Fruit fly (Drosophila melanogaster) whole organism, embryonic: ENCODE data around the gene Hr4.

Experiments used
- Aef1 ChIP-seq: fragments of 200-800 bp; sonication (Bioruptor generic); IDR thresholded peaks from 3 replicates; pipeline ENCODE4 v1.3.6; 2022; ENCODE audit warnings: missing biosample characterization, missing genetic modification characterization
- Antp ChIP-seq: fragments of 200-800 bp; sonication (Bioruptor generic); optimal IDR thresholded peaks from 3 replicates; lab custom pipeline; 2016; ENCODE audit warnings: missing biosample characterization, missing genetic modification characterization
- CG10321 ChIP-seq: fragments of 200-800 bp; sonication (Bioruptor generic); IDR thresholded peaks from 2 replicates; pipeline ENCODE4 v1.3.6; 2022; ENCODE audit warnings: missing biosample characterization, missing genetic modification characterization
- CG10654 ChIP-seq: fragments of 200-800 bp; sonication (Bioruptor generic); optimal IDR thresholded peaks from 2 replicates; lab custom pipeline; 2016; ENCODE audit warnings: missing biosample characterization, missing genetic modification characterization
- CG13894 ChIP-seq: fragments of 200-800 bp; sonication (Bioruptor generic); optimal IDR thresholded peaks from 3 replicates; lab custom pipeline; 2018; ENCODE audit warnings: missing biosample characterization, mild to moderate bottlenecking, missing genetic modification characterization, moderate library complexity
- CG14710 ChIP-seq: fragments of 200-800 bp; sonication (Bioruptor generic); optimal IDR thresholded peaks from 3 replicates; lab custom pipeline; 2019; ENCODE audit warnings: missing biosample characterization, mild to moderate bottlenecking, missing genetic modification characterization, moderate library complexity
- CG14860 ChIP-seq: fragments of 200-800 bp; sonication (Bioruptor generic); IDR thresholded peaks from 3 replicates; pipeline ENCODE4 v1.3.6; 2022; ENCODE audit warnings: missing biosample characterization, missing genetic modification characterization; ENCODE audit not compliant: partially characterized antibody
- CG15011 ChIP-seq: fragments of 200-800 bp; sonication (Bioruptor generic); optimal IDR thresholded peaks from 3 replicates; lab custom pipeline; 2018; ENCODE audit warnings: missing biosample characterization, mild to moderate bottlenecking, missing genetic modification characterization
- CG15073 ChIP-seq: fragments of 200-800 bp; sonication (Bioruptor generic); optimal IDR thresholded peaks from 2 replicates; lab custom pipeline; 2016; ENCODE audit warnings: missing biosample characterization, missing genetic modification characterization
- CG1602 ChIP-seq: fragments of 200-800 bp; sonication (Bioruptor generic); optimal IDR thresholded peaks from 3 replicates; lab custom pipeline; 2016; ENCODE audit warnings: missing biosample characterization, missing genetic modification characterization
- CG1603 ChIP-seq: fragments of 200-800 bp; sonication (Bioruptor generic); optimal IDR thresholded peaks from 2 replicates; lab custom pipeline; 2019; ENCODE audit warnings: missing biosample characterization, mild to moderate bottlenecking, missing genetic modification characterization, moderate library complexity
- CG16779 ChIP-seq: fragments of 200-800 bp; sonication (Bioruptor generic); IDR thresholded peaks from 2 replicates; pipeline ENCODE4 v1.3.6; 2022; ENCODE audit warnings: missing biosample characterization, missing genetic modification characterization
- CG16863 ChIP-seq: fragments of 200-800 bp; sonication (Bioruptor generic); optimal IDR thresholded peaks from 3 replicates; lab custom pipeline; 2016; ENCODE audit warnings: missing biosample characterization, missing genetic modification characterization
- CG18619 ChIP-seq: fragments of 200-800 bp; sonication (Bioruptor generic); optimal IDR thresholded peaks from 3 replicates; lab custom pipeline; 2017; ENCODE audit warnings: missing biosample characterization, mild to moderate bottlenecking, missing genetic modification characterization
- CG34376 ChIP-seq: fragments of 200-800 bp; sonication (Bioruptor generic); optimal IDR thresholded peaks from 2 replicates; lab custom pipeline; 2018; ENCODE audit warnings: missing biosample characterization, mild to moderate bottlenecking, missing genetic modification characterization
- CG3847 ChIP-seq: fragments of 200-800 bp; sonication (Bioruptor generic); IDR thresholded peaks from 2 replicates; pipeline ENCODE4 v1.3.6; 2022; ENCODE audit warnings: missing biosample characterization, missing genetic modification characterization
- CG42726 ChIP-seq: fragments of 200-800 bp; sonication (Bioruptor generic); IDR thresholded peaks from 2 replicates; pipeline ENCODE4 v1.3.6; 2022; ENCODE audit warnings: missing biosample characterization, missing genetic modification characterization; ENCODE audit not compliant: partially characterized antibody
- CG4424 ChIP-seq: fragments of 200-800 bp; sonication (Bioruptor generic); optimal IDR thresholded peaks from 3 replicates; lab custom pipeline; 2016; ENCODE audit warnings: missing biosample characterization, missing genetic modification characterization
- CG4730 ChIP-seq: fragments of 200-800 bp; sonication (Bioruptor generic); IDR thresholded peaks from 2 replicates; pipeline ENCODE4 v1.3.6; 2022; ENCODE audit warnings: missing biosample characterization, missing genetic modification characterization
- CG9609 ChIP-seq: fragments of 200-800 bp; sonication (Bioruptor generic); optimal IDR thresholded peaks from 3 replicates; lab custom pipeline; 2016; ENCODE audit warnings: missing biosample characterization, missing genetic modification characterization
- CG9876 ChIP-seq: fragments of 200-800 bp; sonication (Bioruptor generic); optimal IDR thresholded peaks from 2 replicates; lab custom pipeline; 2016; ENCODE audit warnings: missing biosample characterization, missing genetic modification characterization
- CHES-1-like ChIP-seq: fragments of 200-800 bp; sonication (Bioruptor generic); optimal IDR thresholded peaks from 2 replicates; lab custom pipeline; 2016; ENCODE audit warnings: missing biosample characterization, missing genetic modification characterization
- CrebB ChIP-seq: fragments of 200-800 bp; sonication (Bioruptor generic); optimal IDR thresholded peaks from 3 replicates; lab custom pipeline; 2018; ENCODE audit warnings: missing biosample characterization, mild to moderate bottlenecking, missing genetic modification characterization
- D ChIP-seq, 2 experiments: fragments of 200-800 bp in 1 of 2; fragments of >200 bp in 1 of 2; sonication (Bioruptor generic) in 1 of 2; optimal IDR thresholded peaks; 2 replicates in 1 of 2; 3 replicates in 1 of 2; lab custom pipeline; 2017; ENCODE audit warnings: mild to moderate bottlenecking in 1 of 2, missing biosample characterization in 1 of 2, missing genetic modification characterization in 1 of 2, missing genetic modification reagents in 1 of 2
- Dad ChIP-seq: fragments of 200-800 bp; sonication (Bioruptor generic); optimal IDR thresholded peaks from 3 replicates; lab custom pipeline; 2016; ENCODE audit warnings: missing biosample characterization, missing genetic modification characterization
- Hand ChIP-seq: fragments of 200-800 bp; sonication (Bioruptor generic); optimal IDR thresholded peaks from 2 replicates; lab custom pipeline; 2017; ENCODE audit warnings: mild to moderate bottlenecking, missing biosample characterization, missing genetic modification reagents, missing genetic modification characterization
- Hsf ChIP-seq: fragments of 200-800 bp; sonication (Bioruptor generic); optimal IDR thresholded peaks from 3 replicates; lab custom pipeline; 2016; ENCODE audit warnings: missing biosample characterization, missing genetic modification characterization
- Max ChIP-seq: fragments of 200-800 bp; sonication (Bioruptor generic); optimal IDR thresholded peaks from 2 replicates; lab custom pipeline; 2016; ENCODE audit warnings: missing biosample characterization, mild to moderate bottlenecking, missing genetic modification characterization
- Neu2 ChIP-seq: fragments of 200-800 bp; sonication (Bioruptor generic); optimal IDR thresholded peaks from 3 replicates; lab custom pipeline; 2016; ENCODE audit warnings: missing biosample characterization, missing genetic modification characterization, borderline replicate concordance
- Pdp1 ChIP-seq, 2 experiments: fragments of 200-800 bp; sonication (Bioruptor generic); optimal IDR thresholded peaks; 3 replicates each; lab custom pipeline; 2016; ENCODE audit warnings: missing biosample characterization in 2 of 2, missing genetic modification characterization in 2 of 2, mild to moderate bottlenecking in 1 of 2, moderate library complexity in 1 of 2
- Scr ChIP-seq: fragments of 200-800 bp; sonication (Bioruptor generic); IDR thresholded peaks from 2 replicates; pipeline ENCODE4 v1.3.6; 2022; ENCODE audit warnings: missing biosample characterization, missing genetic modification characterization; ENCODE audit not compliant: partially characterized antibody
- Sox100B ChIP-seq: fragments of 200-800 bp; sonication (Bioruptor generic); optimal IDR thresholded peaks from 3 replicates; lab custom pipeline; 2018; ENCODE audit warnings: missing biosample characterization, mild to moderate bottlenecking, missing genetic modification characterization
- abd-A ChIP-seq: fragments of 200-800 bp; sonication (Bioruptor generic); optimal IDR thresholded peaks from 3 replicates; lab custom pipeline; 2019; ENCODE audit warnings: missing biosample characterization, mild to moderate bottlenecking, missing genetic modification characterization, moderate library complexity
- cwo ChIP-seq: fragments of 200-800 bp; sonication (Bioruptor generic); optimal IDR thresholded peaks from 3 replicates; lab custom pipeline; 2017; ENCODE audit warnings: missing biosample characterization, missing genetic modification characterization, mild to moderate bottlenecking, moderate library complexity, missing genetic modification reagents
- disco-r ChIP-seq: fragments of 200-800 bp; sonication (Bioruptor generic); optimal IDR thresholded peaks from 2 replicates; lab custom pipeline; 2016; ENCODE audit warnings: missing biosample characterization, missing genetic modification characterization
- dm ChIP-seq: fragments of 200-800 bp; sonication (Bioruptor generic); optimal IDR thresholded peaks from 3 replicates; lab custom pipeline; 2016; ENCODE audit warnings: missing biosample characterization, missing genetic modification characterization
- fd64A ChIP-seq: fragments of 200-800 bp; sonication (Bioruptor generic); optimal IDR thresholded peaks from 3 replicates; lab custom pipeline; 2018; ENCODE audit warnings: missing biosample characterization, mild to moderate bottlenecking, missing genetic modification characterization
- grau ChIP-seq: fragments of 200-800 bp; optimal IDR thresholded peaks from 3 replicates; lab custom pipeline; 2019; ENCODE audit warnings: missing biosample characterization, mild to moderate bottlenecking, missing genetic modification characterization, moderate library complexity
- grn ChIP-seq: fragments of 200-800 bp; sonication (Bioruptor generic); optimal IDR thresholded peaks from 3 replicates; lab custom pipeline; 2017; ENCODE audit warnings: missing biosample characterization, missing genetic modification characterization
- jumu ChIP-seq: fragments of 200-800 bp; sonication (Bioruptor generic); optimal IDR thresholded peaks from 3 replicates; lab custom pipeline; 2016; ENCODE audit warnings: missing biosample characterization, missing genetic modification characterization
- ranshi ChIP-seq: fragments of 200-800 bp; sonication (Bioruptor generic); IDR thresholded peaks from 2 replicates; pipeline ENCODE4 v1.3.6; 2022; ENCODE audit warnings: missing biosample characterization, missing genetic modification characterization
- rib ChIP-seq: fragments of 200-800 bp; sonication (Bioruptor generic); IDR thresholded peaks from 2 replicates; pipeline ENCODE4 v1.3.6; 2022; ENCODE audit warnings: missing biosample characterization, missing genetic modification characterization
- salm ChIP-seq: fragments of 200-800 bp; sonication (Bioruptor generic); optimal IDR thresholded peaks from 2 replicates; lab custom pipeline; 2018; ENCODE audit warnings: missing biosample characterization, mild to moderate bottlenecking, missing genetic modification characterization
- slbo ChIP-seq: fragments of 200-800 bp; sonication (Bioruptor generic); IDR thresholded peaks from 2 replicates; pipeline ENCODE4 v1.3.6; 2022; ENCODE audit warnings: missing biosample characterization, missing genetic modification characterization

Hr4 gene

dm6 chrX:2048778-2049686, 107.3 kb downstream of the Hr4 start (continued):
- TF ChIP-seq Scr (0 out of 2 replicates have a peak, but pooled peaks have one; percentile 7), CG10321 (GFP tag; lab: Robert Waterston, UW) (no peak), CG13894 (tag; lab: Kevin White, UChicago) (no peak), CG18619 (GFP tag; lab: Kevin White, UChicago) (no peak), cwo (GFP tag; lab: Kevin White, UChicago) (peak; percentile 37), CG1602 (GFP tag; lab: Kevin White, UChicago) (no peak)

DNA sequence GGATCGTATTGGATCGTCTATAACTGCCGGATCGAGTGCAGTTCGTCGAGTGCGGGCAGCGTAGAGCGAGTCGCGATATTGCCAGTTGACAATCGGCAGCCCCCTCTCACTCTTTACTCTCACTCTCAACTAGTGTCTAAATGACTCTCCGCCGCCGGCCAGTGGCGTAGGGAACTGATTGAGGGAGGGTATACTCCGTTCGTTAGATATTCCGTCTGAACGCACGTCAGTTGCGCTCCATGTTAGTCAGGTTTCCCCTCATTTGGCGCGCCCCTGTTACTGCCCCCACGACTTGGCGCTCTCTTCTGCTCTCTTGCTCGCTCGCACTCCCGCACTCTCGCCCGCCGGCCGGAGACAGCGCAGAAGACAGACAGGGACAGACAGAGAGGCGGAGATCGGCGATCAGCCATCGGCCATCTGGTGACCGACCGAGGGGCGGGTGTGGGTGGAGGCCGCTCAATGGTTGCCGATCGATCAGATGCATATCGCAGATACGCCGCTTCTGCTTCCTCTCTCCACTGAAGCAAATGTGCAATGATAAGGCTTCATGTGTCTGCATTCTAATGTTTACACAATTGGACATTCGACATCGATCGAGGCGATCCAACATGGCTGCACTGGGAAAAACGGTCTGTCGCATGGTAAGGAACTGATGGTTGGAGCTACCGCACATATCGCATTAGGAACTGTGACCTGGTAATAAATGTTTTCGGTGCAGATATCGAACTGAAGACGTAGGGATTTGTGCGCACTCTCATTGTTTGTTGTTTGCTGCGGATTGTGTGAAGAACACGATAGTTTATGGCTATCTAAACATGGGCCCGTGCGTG, 108.5 kb downstream of the Hr4 start, which contains the start of gene moody:
Gene moody (minus strand): TSS at position 51 of the 830 bp plus-strand sequence.
- TF ChIP-seq CG10654 (GFP tag; lab: Kevin White, UChicago) (peak; percentile 96), CG13894 (tag; lab: Kevin White, UChicago) (peak; percentile 97), CG3847 (GFP tag; lab: Robert Waterston, UW) (peak; percentile 99), Sox100B (GFP tag; lab: Kevin White, UChicago) (peak; percentile 83), ranshi (GFP tag; lab: Robert Waterston, UW) (peak; percentile 98), CG16863 (GFP tag; lab: Kevin White, UChicago) (peak; percentile 97), D (optimal IDR thresholded peaks at IDR 0.05; lab: Kevin White, UChicago) (no peak), D (GFP tag; optimal IDR thresholded peaks at IDR 0.05; lab: Kevin White, UChicago) (peak; percentile 92), jumu (GFP tag; lab: Kevin White, UChicago) (peak; percentile 98), CHES-1-like (GFP tag; lab: Kevin White, UChicago) (peak; percentile 98), salm (tag; lab: Kevin White, UChicago) (peak; percentile 91), CG14860 (GFP tag; lab: Robert Waterston, UW) (0 out of 3 replicates have a peak, but pooled peaks have one; percentile 33), Neu2 (peak; percentile 70), CG15011 (GFP tag; lab: Kevin White, UChicago) (peak; percentile 90), slbo (GFP tag; lab: Robert Waterston, UW) (peak; percentile 100), rib (GFP tag; lab: Robert Waterston, UW) (peak; percentile 99), CG15073 (GFP tag; lab: Kevin White, UChicago) (peak; percentile 69), CG9609 (GFP tag; lab: Kevin White, UChicago) (peak; percentile 97), CrebB (tag; lab: Kevin White, UChicago) (peak; percentile 97), CG1603 (peak; percentile 98), CG4730 (GFP tag; lab: Robert Waterston, UW) (peak; percentile 97), dm (GFP tag; lab: Kevin White, UChicago) (peak; percentile 94), Aef1 (GFP tag; lab: Robert Waterston, UW) (peak; percentile 98), grau (peak; percentile 95), CG9876 (peak; percentile 96), Hsf (peak; percentile 97), Max (GFP tag; lab: Kevin White, UChicago) (peak; percentile 75), Hand (GFP tag; lab: Kevin White, UChicago) (peak; percentile 97), grn (GFP tag; lab: Kevin White, UChicago) (peak; percentile 100), CG34376 (peak; percentile 99), abd-A (tag; lab: Kevin White, UChicago) (peak; percentile 85), disco-r (peak; percentile 93), CG16779 (GFP tag; lab: Robert Waterston, UW) (peak; percentile 99), CG42726 (GFP tag; lab: Robert Waterston, UW) (no peak), fd64A (GFP tag; lab: Kevin White, UChicago) (peak; percentile 85), CG14710 (tag; lab: Kevin White, UChicago) (peak; percentile 79), CG4424 (peak; percentile 97), Antp (GFP tag; lab: Kevin White, UChicago) (peak; percentile 99), Dad (GFP tag; lab: Kevin White, UChicago) (peak; percentile 97), Pdp1 (GFP tag; optimal IDR thresholded peaks at IDR 0.05; lab: Kevin White, UChicago) (peak; percentile 95 to 98)
